Worm (Caenorhabditis elegans) whole organism, L4 larva: ENCODE results near the gene C16A3.2.

Experiments
- F26F4.8 ChIP-seq: fragments of 200-800 bp; sonication (Bioruptor generic); conservative IDR thresholded peaks from 2 replicates; pipeline ENCODE4 v1.3.6; 2022; ENCODE audit warnings: missing genetic modification characterization, missing compliant biosample characterization
- F37D6.2 ChIP-seq: sonication (generic microtip); optimal IDR thresholded peaks from 2 replicates; lab custom pipeline; 2016; ENCODE audit warnings: mild to moderate bottlenecking, missing genetic modification characterization, missing compliant biosample characterization
- T26A8.4 ChIP-seq: fragments of 200-800 bp; sonication (Bioruptor generic); IDR thresholded peaks from 2 replicates; pipeline ENCODE4 v1.3.6; 2022; ENCODE audit warnings: missing genetic modification characterization, missing compliant biosample characterization
- Y48G9A.11 ChIP-seq: fragments of 200-800 bp; sonication (Bioruptor generic); IDR thresholded peaks from 2 replicates; pipeline ENCODE4 v1.3.6; 2022; ENCODE audit warnings: missing genetic modification reagents, missing genetic modification characterization, missing compliant biosample characterization
- ZK337.2 ChIP-seq: fragments of 200-800 bp; sonication (Bioruptor generic); IDR thresholded peaks from 2 replicates; pipeline ENCODE4 v1.3.6; 2022; ENCODE audit warnings: missing genetic modification reagents, missing genetic modification characterization, missing compliant biosample characterization
- ZK546.5 ChIP-seq, 2 experiments: sonication (generic microtip); optimal IDR thresholded peaks; 2 replicates each; lab custom pipeline; 2017; ENCODE audit warnings: missing biosample characterization in 2 of 2, missing genetic modification characterization in 2 of 2
- aha-1 ChIP-seq: fragments of 150-350 bp; peaks from one replicate; lab custom pipeline; 2014; ENCODE audit warnings: missing biosample characterization, missing genetic modification characterization
- ama-1 ChIP-seq: fragments of 150-350 bp; optimal IDR thresholded peaks from 2 replicates; lab custom pipeline; 2014; ENCODE audit warnings: inconsistent platforms, mixed read lengths
- ceh-44 ChIP-seq: fragments of 200-800 bp; sonication (Bioruptor generic); IDR thresholded peaks from 2 replicates; pipeline ENCODE4 v1.3.6; 2022; ENCODE audit warnings: missing genetic modification reagents, missing genetic modification characterization, missing compliant biosample characterization
- ceh-82 ChIP-seq: sonication (generic microtip); optimal IDR thresholded peaks from 2 replicates; lab custom pipeline; 2017; ENCODE audit warnings: missing biosample characterization, missing genetic modification characterization
- ces-1 ChIP-seq: fragments of 150-350 bp; sonication (generic microtip); optimal IDR thresholded peaks from 4 replicates; lab custom pipeline; 2014; ENCODE audit warnings: missing biosample characterization, missing genetic modification reagents, missing genetic modification characterization
- ctbp-1 ChIP-seq: fragments of 200-800 bp; sonication (Bioruptor generic); IDR thresholded peaks from 2 replicates; pipeline ENCODE4 v1.3.6; 2022; ENCODE audit warnings: missing genetic modification reagents, missing genetic modification characterization, missing compliant biosample characterization
- egl-43 ChIP-seq: fragments of 200-800 bp; sonication (Bioruptor generic); IDR thresholded peaks from 2 replicates; pipeline ENCODE4 v1.3.6; 2022; ENCODE audit warnings: missing genetic modification reagents, missing genetic modification characterization, missing compliant biosample characterization
- fkh-10 ChIP-seq: fragments of 150-350 bp; optimal IDR thresholded peaks from 2 replicates; lab custom pipeline; 2014; ENCODE audit warnings: missing biosample characterization, missing genetic modification reagents, missing genetic modification characterization
- hlh-30 ChIP-seq: sonication (generic microtip); optimal IDR thresholded peaks from 2 replicates; lab custom pipeline; 2017; ENCODE audit warnings: antibody characterized with exemption, mild to moderate bottlenecking, missing genetic modification characterization, missing compliant biosample characterization; ENCODE audit not compliant: insufficient read depth
- hmg-1.1 ChIP-seq: fragments of 200-800 bp; sonication (Bioruptor generic); IDR thresholded peaks from 2 replicates; pipeline ENCODE4 v1.3.6; 2022; ENCODE audit warnings: missing genetic modification reagents, missing genetic modification characterization, missing compliant biosample characterization
- jun-1 ChIP-seq: fragments of 150-350 bp; optimal IDR thresholded peaks from 2 replicates; lab custom pipeline; 2014; ENCODE audit warnings: missing biosample characterization, missing genetic modification reagents, missing genetic modification characterization
- lin-38 ChIP-seq: fragments of 200-800 bp; sonication (Bioruptor generic); IDR thresholded peaks from 2 replicates; pipeline ENCODE4 v1.3.6; 2022; ENCODE audit warnings: missing genetic modification reagents, missing genetic modification characterization, missing compliant biosample characterization
- lin-39 ChIP-seq: fragments of 150-350 bp; optimal IDR thresholded peaks from 2 replicates; lab custom pipeline; 2014; ENCODE audit warnings: missing biosample characterization, missing genetic modification reagents, missing genetic modification characterization
- lir-3 ChIP-seq: sonication (generic microtip); optimal IDR thresholded peaks from 2 replicates; lab custom pipeline; 2016; ENCODE audit warnings: mild to moderate bottlenecking, missing genetic modification characterization, missing compliant biosample characterization
- lsy-2 ChIP-seq, 2 experiments: fragments of 150-350 bp in 1 of 2; sonication (generic microtip) in 1 of 2; optimal IDR thresholded peaks; 2 replicates each; lab custom pipeline; 2014 to 2017; ENCODE audit warnings: missing biosample characterization in 2 of 2, missing genetic modification characterization in 2 of 2
- mdl-1 ChIP-seq, 2 experiments: fragments of 150-350 bp in 1 of 2; sonication (generic microtip) in 1 of 2; optimal IDR thresholded peaks; 2 replicates each; lab custom pipeline; 2014 to 2017; ENCODE audit warnings: missing biosample characterization in 2 of 2, missing genetic modification characterization in 2 of 2
- mep-1 ChIP-seq: fragments of 150-350 bp; sonication (generic microtip); optimal IDR thresholded peaks from 3 replicates; lab custom pipeline; 2014; ENCODE audit warnings: missing biosample characterization, missing genetic modification characterization
- nhr-28 ChIP-seq: fragments of 150-350 bp; optimal IDR thresholded peaks from 2 replicates; lab custom pipeline; 2014; ENCODE audit warnings: missing biosample characterization, missing genetic modification characterization
- nhr-41 ChIP-seq: fragments of 200-800 bp; sonication (Bioruptor generic); IDR thresholded peaks from 2 replicates; pipeline ENCODE4 v1.3.6; 2022; ENCODE audit warnings: missing genetic modification reagents, missing genetic modification characterization, missing compliant biosample characterization
- nhr-77 ChIP-seq: fragments of 150-350 bp; optimal IDR thresholded peaks from 2 replicates; lab custom pipeline; 2014; ENCODE audit warnings: missing biosample characterization, missing genetic modification characterization
- pha-4 ChIP-seq, 2 experiments: fragments of 150-350 bp in 1 of 2; fragments of 200-800 bp in 1 of 2; sonication (Bioruptor generic) in 1 of 2; IDR thresholded peaks in 1 of 2; optimal IDR thresholded peaks in 1 of 2; 2 replicates each; pipeline versions ENCODE4 v1.3.6 to Lab custom; 2014 to 2022; ENCODE audit warnings: missing genetic modification characterization in 2 of 2, missing genetic modification reagents in 2 of 2, missing biosample characterization in 1 of 2, missing compliant biosample characterization in 1 of 2
- php-3 ChIP-seq: fragments of 200-800 bp; sonication (Bioruptor generic); IDR thresholded peaks from 2 replicates; pipeline ENCODE4 v1.3.6; 2022; ENCODE audit warnings: missing genetic modification reagents, missing genetic modification characterization, missing compliant biosample characterization
- rbr-2 ChIP-seq: sonication (generic microtip); optimal IDR thresholded peaks from 2 replicates; lab custom pipeline; 2016; ENCODE audit warnings: missing genotype, missing genetic modification characterization, missing compliant biosample characterization
- set-16 ChIP-seq: fragments of 200-800 bp; sonication (Bioruptor generic); IDR thresholded peaks from 2 replicates; pipeline ENCODE4 v1.3.6; 2022; ENCODE audit warnings: missing genetic modification reagents, missing genetic modification characterization, missing compliant biosample characterization
- snpc-1.2 ChIP-seq: fragments of 200-800 bp; sonication (Bioruptor generic); IDR thresholded peaks from 2 replicates; pipeline ENCODE4 v1.3.6; 2022; ENCODE audit warnings: missing genetic modification reagents, missing genetic modification characterization, missing compliant biosample characterization
- unc-62 ChIP-seq, 3 experiments: fragments of 150-350 bp in 1 of 3; sonication (generic microtip); optimal IDR thresholded peaks in 2 of 3; peaks in 1 of 3; 1 replicate in 1 of 3; 2 replicates in 2 of 3; lab custom pipeline; 2014 to 2017; ENCODE audit warnings: missing biosample characterization in 3 of 3, missing genetic modification characterization in 3 of 3, missing genetic modification reagents in 3 of 3, missing genotype in 1 of 3
- vab-7 ChIP-seq: fragments of 200-800 bp; sonication (Bioruptor generic); IDR thresholded peaks from 2 replicates; pipeline ENCODE4 v1.3.6; 2022; ENCODE audit warnings: missing genetic modification reagents, missing genetic modification characterization, missing compliant biosample characterization
- zag-1 ChIP-seq: fragments of 150-350 bp; optimal IDR thresholded peaks from 2 replicates; lab custom pipeline; 2014; ENCODE audit warnings: missing biosample characterization, missing genetic modification characterization

The C16A3.2 gene

ce11 chrIII:6351438-6351837, 38.2 kb upstream of the C16A3.2 start:
- 0 out of 2 replicates have a peak, but pooled peaks have one; percentile 10 for TF ChIP-seq hmg-1.1
- no peak for TF ChIP-seq F26F4.8
- TF ChIP-seq egl-43 (GFP tag; lab: Robert Waterston, UW), result no peak
- TF ChIP-seq mdl-1 (tag; optimal IDR thresholded peaks at IDR 0.05; lab: Kevin White, UChicago), result no peak
- 0 out of 2 replicates have a peak, but pooled peaks have one; percentile 7 for TF ChIP-seq vab-7
- no peak for TF ChIP-seq nhr-41
- no peak for TF ChIP-seq nhr-28 (tag; lab: Kevin White, UChicago)
- TF ChIP-seq aha-1, result peak; percentile 61
- TF ChIP-seq hlh-30 (tag; lab: Kevin White, UChicago), result peak; percentile 7
- no peak for TF ChIP-seq set-16 (GFP tag; lab: Robert Waterston, UW)
- TF ChIP-seq nhr-77 (tag; lab: Kevin White, UChicago), result no peak
- TF ChIP-seq unc-62 (GFP tag; optimal IDR thresholded peaks at IDR 0.05 in 1 of 2; lab: Kevin White, UChicago), result peak in 1 of 2 experiments; percentile 53
- no peak for TF ChIP-seq unc-62 (tag; optimal IDR thresholded peaks at IDR 0.05; lab: Kevin White, UChicago)

DNA sequence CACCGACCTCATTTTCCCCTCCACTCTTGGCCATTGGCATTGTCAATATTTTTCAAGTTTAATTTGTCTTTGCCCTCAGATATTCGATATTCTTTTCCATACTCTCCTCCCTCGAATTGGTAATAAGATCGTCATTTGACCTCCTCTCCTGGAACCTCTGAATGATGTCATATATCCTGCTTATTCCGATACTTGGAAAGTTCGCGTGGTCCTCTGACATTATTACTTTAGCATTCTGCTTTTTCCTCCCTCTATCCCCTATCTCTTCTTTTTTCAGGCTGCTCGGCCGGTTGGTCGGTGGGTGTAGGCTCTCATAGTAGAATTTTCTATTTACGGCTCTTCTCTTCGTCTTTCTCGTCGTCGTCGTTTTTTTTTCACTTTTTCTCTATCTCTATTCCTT, 37.2 kb upstream of the C16A3.2 start:
- TF ChIP-seq ctbp-1 (GFP tag; lab: Robert Waterston, UW) (peak; percentile 57; the same call in 1 of the 2 replicates), T26A8.4 (GFP tag; lab: Robert Waterston, UW) (no peak), aha-1 (peak; percentile 94), pha-4 (GFP tag; IDR thresholded peaks at IDR 0.05; lab: Robert Waterston, UW) (no peak), pha-4 (tag; optimal IDR thresholded peaks at IDR 0.05; lab: Kevin White, UChicago) (no peak), zag-1 (tag; lab: Kevin White, UChicago) (peak; percentile 12), ceh-44 (GFP tag; lab: Robert Waterston, UW) (no peak), ceh-82 (no peak), rbr-2 (tag; lab: Kevin White, UChicago) (peak; percentile 39), php-3 (GFP tag; lab: Robert Waterston, UW) (no peak), F37D6.2 (tag; lab: Kevin White, UChicago) (peak; percentile 6), ces-1 (peak; percentile 34), mdl-1 (tag; optimal IDR thresholded peaks at IDR 0.05; lab: Kevin White, UChicago) (peak in 1 of 2 experiments; percentile 5), hlh-30 (tag; lab: Kevin White, UChicago) (peak; percentile 23), ZK546.5 (tag; optimal IDR thresholded peaks at IDR 0.05; lab: Kevin White, UChicago) (no peak), lsy-2 (tag; optimal IDR thresholded peaks at IDR 0.05; lab: Kevin White, UChicago) (peak in 1 of 2 experiments; percentile 12), mep-1 (tag; lab: Kevin White, UChicago) (peak; percentile 32), lin-39 (no peak), fkh-10 (GFP tag; lab: Kevin White, UChicago) (peak; percentile 87)

ce11 chrIII:6353084-6353483, 36.5 kb upstream of the C16A3.2 start, which contains the start of gene akap-1:
TSS of gene akap-1 (plus strand) at chrIII:6353384.
- TF ChIP-seq snpc-1.2 (GFP tag; lab: Robert Waterston, UW) (no peak), zag-1 (tag; lab: Kevin White, UChicago) (no peak), nhr-28 (tag; lab: Kevin White, UChicago) (no peak), mdl-1 (tag; optimal IDR thresholded peaks at IDR 0.05; lab: Kevin White, UChicago) (no peak), lin-38 (GFP tag; lab: Robert Waterston, UW) (no peak), ama-1 (lab: Kevin White, UChicago) (no peak), lir-3 (tag; lab: Kevin White, UChicago) (no peak)

ce11 chrIII:6355359-6355758, 34.3 kb upstream of the C16A3.2 start:
- no peak for TF ChIP-seq ZK337.2 (GFP tag; lab: Robert Waterston, UW)
- TF ChIP-seq aha-1, result peak; percentile 93

DNA sequence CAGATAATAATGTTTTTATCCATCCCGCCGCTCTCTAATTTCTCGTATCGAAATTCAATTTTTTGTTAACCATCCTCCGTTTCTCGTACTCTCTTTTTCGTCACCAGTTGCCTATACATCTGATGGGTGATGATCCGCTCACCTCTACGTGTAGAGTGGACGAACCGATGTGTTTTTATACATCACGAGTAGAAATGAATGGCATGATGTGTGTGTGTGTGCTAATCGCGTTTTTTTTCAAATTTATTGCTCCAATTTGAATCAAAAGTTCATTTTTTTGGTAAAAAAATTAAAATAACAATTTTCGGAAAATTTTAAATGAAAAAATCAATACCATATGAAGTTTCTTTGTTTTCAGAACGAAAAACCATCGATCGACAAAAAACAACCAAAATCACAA, 33.6 kb upstream of the C16A3.2 start:
- no peak for TF ChIP-seq Y48G9A.11 (GFP tag; lab: Robert Waterston, UW)
- TF ChIP-seq aha-1, result peak; percentile 41
- TF ChIP-seq hlh-30 (tag; lab: Kevin White, UChicago), result peak; percentile 64
- TF ChIP-seq jun-1 (tag; lab: Kevin White, UChicago), result no peak
